Worm (Caenorhabditis elegans): ENCODE data around the gene nhr-150.
A peak's percentile ranks its signal among the peaks of the same experiment; 100 is the strongest.

The nhr-150 gene

DNA sequence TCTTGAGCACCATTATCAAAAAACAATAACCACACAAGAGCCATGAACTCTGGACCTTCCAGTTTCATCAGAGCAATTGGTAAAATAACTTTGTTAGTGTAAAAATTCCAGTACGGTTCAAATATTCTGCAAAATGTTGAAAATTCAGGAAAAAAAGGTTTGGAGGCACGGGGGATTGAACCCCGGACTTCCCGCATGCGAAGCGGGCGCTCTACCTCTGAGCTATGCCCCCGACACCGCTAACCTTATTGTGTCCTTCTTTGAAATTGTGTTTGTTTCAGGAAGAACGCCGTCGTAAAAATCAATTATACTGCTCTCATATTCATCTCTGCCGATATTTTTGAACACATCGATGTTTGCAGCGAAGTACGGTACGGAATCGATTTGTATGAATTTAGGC, 1.4 kb downstream of the nhr-150 start (continued):
- TF ChIP-seq ztf-3 (GFP tag; optimal IDR thresholded peaks at IDR 0.05): no peak
- TF ChIP-seq unc-130 (GFP tag; optimal IDR thresholded peaks at IDR 0.05): no peak
- TF ChIP-seq mes-4 (tag; optimal IDR thresholded peaks at IDR 0.05): peak; percentile 56
- TF ChIP-seq cebp-2 (GFP tag; IDR thresholded peaks at IDR 0.05): no peak
- TF ChIP-seq F52B5.7 (tag; optimal IDR thresholded peaks at IDR 0.05): no peak
- TF ChIP-seq F10E7.11 (tag; optimal IDR thresholded peaks at IDR 0.05): no peak
- TF ChIP-seq rcor-1 (GFP tag; IDR thresholded peaks at IDR 0.05): no peak
- TF ChIP-seq let-526 (GFP tag; IDR thresholded peaks at IDR 0.05): no peak
- no peak for TF ChIP-seq nhr-27 (tag; optimal IDR thresholded peaks at IDR 0.05)
- peak; percentile 94 for TF ChIP-seq snpc-1.1 (tag; optimal IDR thresholded peaks at IDR 0.05; ENCODE audit: insufficient read depth)
- TF ChIP-seq ccch-3 (GFP tag; optimal IDR thresholded peaks at IDR 0.05): no peak
- TF ChIP-seq him-1 (tag; optimal IDR thresholded peaks at IDR 0.05): peak; percentile 67
- TF ChIP-seq ceh-79 (tag; optimal IDR thresholded peaks at IDR 0.05): no peak
- TF ChIP-seq snpc-3.4 (tag; optimal IDR thresholded peaks at IDR 0.05): peak; percentile 81
- peak; percentile 27 for TF ChIP-seq lsl-1 (GFP tag; optimal IDR thresholded peaks at IDR 0.05)
- no peak for TF ChIP-seq ekl-4 (GFP tag; IDR thresholded peaks at IDR 0.05)
- no peak for TF ChIP-seq ets-4 (GFP tag; optimal IDR thresholded peaks at IDR 0.05)
- TF ChIP-seq F49E8.2 (tag; optimal IDR thresholded peaks at IDR 0.05; ENCODE audit: insufficient read depth): peak; percentile 47
- TF ChIP-seq bed-2 (GFP tag; IDR thresholded peaks at IDR 0.05): no peak
- no peak for TF ChIP-seq efl-1 (GFP tag; optimal IDR thresholded peaks at IDR 0.05)
- no peak for TF ChIP-seq ama-1 (optimal IDR thresholded peaks at IDR 0.05)
- TF ChIP-seq ama-1 (GFP tag; optimal IDR thresholded peaks at IDR 0.05): peak in 1 of 2 experiments; percentile 46
- TF ChIP-seq hmg-20 (GFP tag; IDR thresholded peaks at IDR 0.05): no peak
- TF ChIP-seq rec-8 (tag; optimal IDR thresholded peaks at IDR 0.05): peak in 1 of 2 experiments; percentile 53
- peak; percentile 61 for TF ChIP-seq T26A5.8 (tag; optimal IDR thresholded peaks at IDR 0.05)
- peak; percentile 45 for TF ChIP-seq sptf-2 (GFP tag; optimal IDR thresholded peaks at IDR 0.05)
- TF ChIP-seq Y53G8AR.9 (GFP tag; conservative IDR thresholded peaks at IDR 0.05): no peak
- TF ChIP-seq hsf-1 (GFP tag; IDR thresholded peaks at IDR 0.05): peak; percentile 72
- TF ChIP-seq ztf-26 (tag; optimal IDR thresholded peaks at IDR 0.05): no peak
- TF ChIP-seq lin-35 (GFP tag; optimal IDR thresholded peaks at IDR 0.05): no peak
- TF ChIP-seq sea-2 (GFP tag; IDR thresholded peaks at IDR 0.05): no peak
- TF ChIP-seq lin-26 (GFP tag; IDR thresholded peaks at IDR 0.05): no peak
- peak; percentile 63 for TF ChIP-seq nhr-90 (tag; optimal IDR thresholded peaks at IDR 0.05)
- TF ChIP-seq dox-1 (GFP tag; IDR thresholded peaks at IDR 0.05): peak; percentile 35; the same call in 1 of the 2 replicates
- TF ChIP-seq pbrm-1 (GFP tag; IDR thresholded peaks at IDR 0.05): peak; percentile 51; the same call in 1 of the 2 replicates
- TF ChIP-seq dpff-1 (tag; optimal IDR thresholded peaks at IDR 0.05): no peak
- TF ChIP-seq nfya-2 (GFP tag; IDR thresholded peaks at IDR 0.05): no peak
- peak; percentile 52 for TF ChIP-seq snpc-1.3 (tag; optimal IDR thresholded peaks at IDR 0.05; ENCODE audit: insufficient read depth)
- TF ChIP-seq tlf-1 (GFP tag; optimal IDR thresholded peaks at IDR 0.05): no peak
- TF ChIP-seq C17E4.6 (GFP tag; IDR thresholded peaks at IDR 0.05): no peak
- no peak for TF ChIP-seq F55B11.4 (tag; optimal IDR thresholded peaks at IDR 0.05; ENCODE audit: borderline replicate concordance, insufficient read depth)
- no peak for TF ChIP-seq zfh-2 (GFP tag; conservative IDR thresholded peaks at IDR 0.05)
- no peak for TF ChIP-seq zim-3 (tag; optimal IDR thresholded peaks at IDR 0.05)
- no peak for TF ChIP-seq somi-1 (GFP tag; optimal IDR thresholded peaks at IDR 0.05)
- no peak for TF ChIP-seq madf-3 (GFP tag; IDR thresholded peaks at IDR 0.05)
- TF ChIP-seq ZK185.1 (tag; optimal IDR thresholded peaks at IDR 0.05; ENCODE audit: poor library complexity, severe bottlenecking): no peak
- TF ChIP-seq hmg-1.2 (GFP tag; IDR thresholded peaks at IDR 0.05): peak; percentile 49
- TF ChIP-seq nhr-80 (tag; optimal IDR thresholded peaks at IDR 0.05): no peak
- TF ChIP-seq K11D2.4 (GFP tag; IDR thresholded peaks at IDR 0.05): no peak

Measured in whole organism, young adult.